Worm (Caenorhabditis elegans) whole organism, mixed stage, embryonic: ENCODE measurements around the gene plc-3.

Experiments
- M03D4.4 ChIP-seq: sonication (generic microtip); optimal IDR thresholded peaks from 2 replicates; lab custom pipeline; 2017; ENCODE audit warnings: mild to moderate bottlenecking, missing genetic modification characterization, missing compliant biosample characterization
- bed-3 ChIP-seq: fragments of 200-800 bp; sonication (Bioruptor generic); optimal IDR thresholded peaks from 3 replicates; lab custom pipeline; 2018; ENCODE audit warnings: mild to moderate bottlenecking, missing genetic modification characterization, moderate library complexity, missing compliant biosample characterization
- blmp-1 ChIP-seq: fragments of 150-350 bp; optimal IDR thresholded peaks from 2 replicates; lab custom pipeline; 2014; ENCODE audit warnings: missing biosample characterization, missing genetic modification characterization
- ceh-83 ChIP-seq: fragments of 200-800 bp; sonication (Bioruptor generic); optimal IDR thresholded peaks from 2 replicates; lab custom pipeline; 2018; ENCODE audit warnings: mild to moderate bottlenecking, missing genetic modification characterization, missing compliant biosample characterization
- cnd-1 ChIP-seq: fragments of 200-800 bp; sonication (Bioruptor generic); optimal IDR thresholded peaks from 2 replicates; lab custom pipeline; 2018; ENCODE audit warnings: mild to moderate bottlenecking, missing genetic modification characterization, missing compliant biosample characterization
- drap-1 ChIP-seq: fragments of 200-800 bp; sonication (Bioruptor generic); optimal IDR thresholded peaks from 3 replicates; lab custom pipeline; 2018; ENCODE audit warnings: mild to moderate bottlenecking, missing genetic modification characterization, missing compliant biosample characterization
- ham-2 ChIP-seq: fragments of 200-800 bp; sonication (Bioruptor generic); optimal IDR thresholded peaks from 2 replicates; lab custom pipeline; 2018; ENCODE audit warnings: mild to moderate bottlenecking, missing genetic modification characterization, missing compliant biosample characterization
- lin-13 ChIP-seq: fragments of 150-350 bp; optimal IDR thresholded peaks from 2 replicates; lab custom pipeline; 2014; ENCODE audit warnings: missing biosample characterization, missing genetic modification characterization
- lsy-2 ChIP-seq: fragments of 150-350 bp; optimal IDR thresholded peaks from 2 replicates; lab custom pipeline; 2014; ENCODE audit warnings: missing biosample characterization, missing genetic modification characterization
- mep-1 ChIP-seq: fragments of 150-350 bp; optimal IDR thresholded peaks from 2 replicates; lab custom pipeline; 2017; ENCODE audit warnings: missing biosample characterization, missing genetic modification reagents, missing genetic modification characterization, inconsistent platforms
- mls-2 ChIP-seq: sonication (generic microtip); optimal IDR thresholded peaks from 2 replicates; lab custom pipeline; 2016; ENCODE audit warnings: mild to moderate bottlenecking, missing genetic modification characterization, moderate library complexity, missing compliant biosample characterization
- nhr-12 ChIP-seq: fragments of 150-350 bp; optimal IDR thresholded peaks from 2 replicates; lab custom pipeline; 2014; ENCODE audit warnings: missing biosample characterization, missing genetic modification characterization
- snpc-4 ChIP-seq: fragments of 150-350 bp; optimal IDR thresholded peaks from 2 replicates; lab custom pipeline; 2014; ENCODE audit warnings: missing biosample characterization, missing genetic modification characterization
- unc-62 ChIP-seq: fragments of 150-350 bp; optimal IDR thresholded peaks from 2 replicates; lab custom pipeline; 2014; ENCODE audit warnings: missing biosample characterization, missing genetic modification reagents, missing genetic modification characterization

ce11 chrII:10198486-10198885 lies 24.2 kb upstream of the plc-3 start:
- TF ChIP-seq drap-1 (no peak), unc-62 (GFP tag; lab: Kevin White, UChicago) (no peak), M03D4.4 (tag; lab: Kevin White, UChicago) (no peak), mep-1 (no peak), bed-3 (GFP tag; lab: Kevin White, UChicago) (no peak), lsy-2 (no peak), blmp-1 (tag; lab: Kevin White, UChicago) (no peak), snpc-4 (tag; lab: Kevin White, UChicago) (no peak), nhr-12 (tag; lab: Kevin White, UChicago) (no peak), mls-2 (tag; lab: Kevin White, UChicago) (no peak), ceh-83 (GFP tag; lab: Kevin White, UChicago) (no peak), ham-2 (GFP tag; lab: Kevin White, UChicago) (no peak), lin-13 (tag; lab: Kevin White, UChicago) (no peak), cnd-1 (tag; lab: Kevin White, UChicago) (no peak)
